Worm (Caenorhabditis elegans) whole organism, young adult: ENCODE data around the gene prp-21.

Source experiments
- B0035.1 ChIP-seq: sonication (generic microtip); optimal IDR thresholded peaks from 2 replicates; lab custom pipeline; 2016; ENCODE audit warnings: missing genetic modification characterization, mild to moderate bottlenecking, missing compliant biosample characterization, missing genotype, missing genetic modification reagents
- D2030.7 ChIP-seq: fragments of 200-800 bp; sonication (Bioruptor generic); IDR thresholded peaks from 2 replicates; pipeline ENCODE4 v1.3.6; 2022; ENCODE audit warnings: missing genetic modification reagents, missing genetic modification characterization, missing compliant biosample characterization
- F22D6.2 ChIP-seq: sonication (generic microtip); optimal IDR thresholded peaks from 2 replicates; lab custom pipeline; 2016; ENCODE audit warnings: mild to moderate bottlenecking, missing genetic modification characterization, missing compliant biosample characterization
- F55B11.4 ChIP-seq: sonication (generic microtip); optimal IDR thresholded peaks from 2 replicates; lab custom pipeline; 2016; ENCODE audit warnings: missing compliant biosample characterization, missing genetic modification characterization, borderline replicate concordance; ENCODE audit not compliant: insufficient read depth
- F57C9.4 ChIP-seq: sonication (generic microtip); optimal IDR thresholded peaks from 2 replicates; lab custom pipeline; 2017; ENCODE audit warnings: mild to moderate bottlenecking, missing genetic modification characterization, missing compliant biosample characterization
- T07F8.4 ChIP-seq: sonication (generic microtip); optimal IDR thresholded peaks from 2 replicates; lab custom pipeline; 2016; ENCODE audit warnings: mild to moderate bottlenecking, missing genetic modification characterization, moderate library complexity, missing compliant biosample characterization
- T26A5.8 ChIP-seq: sonication (generic microtip); optimal IDR thresholded peaks from 2 replicates; lab custom pipeline; 2016; ENCODE audit warnings: missing genetic modification characterization, missing compliant biosample characterization
- Y53G8AR.9 ChIP-seq: fragments of 200-800 bp; sonication (Bioruptor generic); conservative IDR thresholded peaks from 2 replicates; pipeline ENCODE4 v1.3.6; 2022; ENCODE audit warnings: missing genetic modification reagents, missing genetic modification characterization, missing compliant biosample characterization
- ZK185.1 ChIP-seq: sonication (generic microtip); optimal IDR thresholded peaks from 2 replicates; lab custom pipeline; 2016; ENCODE audit warnings: mild to moderate bottlenecking, missing genetic modification characterization, missing compliant biosample characterization; ENCODE audit not compliant: poor library complexity, severe bottlenecking
- athp-1 ChIP-seq: sonication (generic microtip); optimal IDR thresholded peaks from 2 replicates; lab custom pipeline; 2017; ENCODE audit warnings: mild to moderate bottlenecking, missing genetic modification characterization, missing compliant biosample characterization
- ccch-3 ChIP-seq: fragments of 200-800 bp; sonication (Bioruptor generic); optimal IDR thresholded peaks from 2 replicates; lab custom pipeline; 2018; ENCODE audit warnings: mild to moderate bottlenecking, missing genetic modification characterization, missing compliant biosample characterization
- ceh-27 ChIP-seq: fragments of 200-800 bp; sonication (Bioruptor generic); optimal IDR thresholded peaks from 2 replicates; lab custom pipeline; 2018; ENCODE audit warnings: mild to moderate bottlenecking, missing genetic modification characterization, moderate library complexity, missing compliant biosample characterization
- ceh-58 ChIP-seq: fragments of 200-800 bp; sonication (Bioruptor generic); IDR thresholded peaks from 2 replicates; pipeline ENCODE4 v1.3.6; 2022; ENCODE audit warnings: missing genetic modification characterization, missing compliant biosample characterization
- ceh-91 ChIP-seq: fragments of 200-800 bp; sonication (Bioruptor generic); IDR thresholded peaks from 2 replicates; pipeline ENCODE4 v1.3.6; 2022; ENCODE audit warnings: missing genetic modification reagents, missing genetic modification characterization, missing compliant biosample characterization
- dox-1 ChIP-seq: fragments of 200-800 bp; sonication (Bioruptor generic); IDR thresholded peaks from 2 replicates; pipeline ENCODE4 v1.3.6; 2022; ENCODE audit warnings: missing genetic modification reagents, missing genetic modification characterization, missing compliant biosample characterization
- dpff-1 ChIP-seq: sonication (generic microtip); optimal IDR thresholded peaks from 2 replicates; lab custom pipeline; 2017; ENCODE audit warnings: mild to moderate bottlenecking, missing genetic modification characterization, missing compliant biosample characterization
- egl-18 ChIP-seq: fragments of 200-800 bp; sonication (Bioruptor generic); IDR thresholded peaks from 2 replicates; pipeline ENCODE4 v1.3.6; 2022; ENCODE audit warnings: missing genetic modification reagents, missing genetic modification characterization, missing compliant biosample characterization
- egrh-3 ChIP-seq: fragments of 200-800 bp; sonication (Bioruptor generic); IDR thresholded peaks from 2 replicates; pipeline ENCODE4 v1.3.6; 2022; ENCODE audit warnings: missing genetic modification reagents, missing genetic modification characterization, missing compliant biosample characterization
- hmg-1.2 ChIP-seq: fragments of 200-800 bp; sonication (Bioruptor generic); IDR thresholded peaks from 2 replicates; pipeline ENCODE4 v1.3.6; 2022; ENCODE audit warnings: missing genetic modification reagents, missing genetic modification characterization, missing compliant biosample characterization
- lir-1 ChIP-seq: fragments of 200-800 bp; sonication (Bioruptor generic); conservative IDR thresholded peaks from 2 replicates; pipeline ENCODE4 v1.3.6; 2022; ENCODE audit warnings: missing genetic modification reagents, missing genetic modification characterization, missing compliant biosample characterization
- lsl-1 ChIP-seq: fragments of 200-800 bp; sonication (Bioruptor generic); optimal IDR thresholded peaks from 2 replicates; lab custom pipeline; 2018; ENCODE audit warnings: mild to moderate bottlenecking, missing genetic modification characterization, moderate library complexity, missing compliant biosample characterization
- madf-10 ChIP-seq: sonication (generic microtip); optimal IDR thresholded peaks from 2 replicates; lab custom pipeline; 2016; ENCODE audit warnings: mild to moderate bottlenecking, missing genetic modification characterization, missing compliant biosample characterization
- madf-3 ChIP-seq: fragments of 200-800 bp; sonication (Bioruptor generic); IDR thresholded peaks from 2 replicates; pipeline ENCODE4 v1.3.6; 2022; ENCODE audit warnings: missing genetic modification reagents, missing genetic modification characterization, missing compliant biosample characterization
- mcd-1 ChIP-seq: fragments of 200-800 bp; sonication (Bioruptor generic); IDR thresholded peaks from 2 replicates; pipeline ENCODE4 v1.3.6; 2022; ENCODE audit warnings: missing genetic modification reagents, missing genetic modification characterization, missing compliant biosample characterization
- mel-28 ChIP-seq: sonication (generic microtip); optimal IDR thresholded peaks from 2 replicates; lab custom pipeline; 2016; ENCODE audit warnings: borderline replicate concordance, mild to moderate bottlenecking, missing genetic modification characterization, missing compliant biosample characterization
- nfyb-1 ChIP-seq: fragments of 200-800 bp; sonication (Bioruptor generic); IDR thresholded peaks from 2 replicates; pipeline ENCODE4 v1.3.6; 2022; ENCODE audit warnings: missing genetic modification reagents, missing genetic modification characterization, missing compliant biosample characterization
- nhr-80 ChIP-seq: sonication (generic microtip); optimal IDR thresholded peaks from 2 replicates; lab custom pipeline; 2016; ENCODE audit warnings: missing genetic modification characterization, missing compliant biosample characterization
- rec-8 ChIP-seq, 2 experiments: sonication (generic microtip); optimal IDR thresholded peaks; 2 replicates each; lab custom pipeline; 2016; ENCODE audit warnings: mild to moderate bottlenecking in 2 of 2, missing genetic modification characterization in 2 of 2, missing genetic modification reagents in 2 of 2, missing genotype in 2 of 2, missing biosample characterization in 1 of 2, missing compliant biosample characterization in 1 of 2, moderate library complexity in 1 of 2
- snpc-1.1 ChIP-seq: sonication (generic microtip); optimal IDR thresholded peaks from 2 replicates; lab custom pipeline; 2017; ENCODE audit warnings: missing genetic modification characterization, mild to moderate bottlenecking, missing compliant biosample characterization, antibody characterized with exemption, moderate library complexity, missing genotype, missing genetic modification reagents; ENCODE audit not compliant: insufficient read depth
- sptf-2 ChIP-seq: fragments of 200-800 bp; sonication (Bioruptor generic); optimal IDR thresholded peaks from 2 replicates; lab custom pipeline; 2018; ENCODE audit warnings: mild to moderate bottlenecking, missing genetic modification characterization, missing compliant biosample characterization
- unc-62 ChIP-seq: fragments of 150-350 bp; optimal IDR thresholded peaks from 2 replicates; lab custom pipeline; 2014; ENCODE audit warnings: missing biosample characterization, missing genetic modification reagents, missing genetic modification characterization
- zfh-2 ChIP-seq: fragments of 200-800 bp; sonication (Bioruptor generic); conservative IDR thresholded peaks from 2 replicates; pipeline ENCODE4 v1.3.6; 2022; ENCODE audit warnings: missing genetic modification reagents, missing genetic modification characterization, missing compliant biosample characterization
- ztf-18 ChIP-seq: sonication (generic microtip); optimal IDR thresholded peaks from 2 replicates; lab custom pipeline; 2016; ENCODE audit warnings: missing genotype, mild to moderate bottlenecking, missing genetic modification characterization, missing compliant biosample characterization
- ztf-28 ChIP-seq: fragments of 200-800 bp; sonication (Bioruptor generic); IDR thresholded peaks from 2 replicates; pipeline ENCODE4 v1.3.6; 2022; ENCODE audit warnings: missing genetic modification reagents, missing genetic modification characterization, missing compliant biosample characterization
- ztf-3 ChIP-seq: fragments of 200-800 bp; sonication (Bioruptor generic); optimal IDR thresholded peaks from 2 replicates; lab custom pipeline; 2018; ENCODE audit warnings: mild to moderate bottlenecking, missing genetic modification characterization, missing compliant biosample characterization

The prp-21 gene

ce11 chrII:467265-467664, 17.4 kb upstream of the prp-21 start, which contains the start of gene nfyb-1 (continued):
- no peak for TF ChIP-seq dpff-1
- TF ChIP-seq, all 124 proteins: peak for 0

ce11 chrII:470375-470774, 14.3 kb upstream of the prp-21 start, which contains the start of gene tomm-22:
Gene tomm-22 (minus strand): TSS chrII:470475.
- TF ChIP-seq T07F8.4 (tag; lab: Kevin White, UChicago) (no peak), lir-1 (GFP tag; lab: Robert Waterston, UW) (no peak), mel-28 (no peak), ztf-3 (GFP tag; lab: Kevin White, UChicago) (no peak), D2030.7 (GFP tag; lab: Robert Waterston, UW) (no peak), hmg-1.2 (GFP tag; lab: Robert Waterston, UW) (no peak), F22D6.2 (no peak), ceh-58 (GFP tag; lab: Robert Waterston, UW) (no peak), dpff-1 (no peak), B0035.1 (tag; lab: Kevin White, UChicago) (no peak), snpc-1.1 (tag; lab: Kevin White, UChicago) (no peak), Y53G8AR.9 (no peak), egl-18 (GFP tag; lab: Robert Waterston, UW) (no peak), F57C9.4 (tag; lab: Kevin White, UChicago) (no peak), rec-8 (tag; optimal IDR thresholded peaks at IDR 0.05; lab: Kevin White, UChicago) (no peak), ccch-3 (no peak), T26A5.8 (no peak), sptf-2 (GFP tag; lab: Kevin White, UChicago) (no peak)

- no peak for TF ChIP-seq ZK185.1 (tag; lab: Kevin White, UChicago)
Observed at ce11 chrII:473203-473602, 11.5 kb upstream of the prp-21 start, which contains the start of gene W07E6.5. Gene W07E6.5 (plus strand): TSS chrII:473503.

ce11 chrII:475312-475711, 9.4 kb upstream of the prp-21 start:
- TF ChIP-seq unc-62 (no peak), lir-1 (GFP tag; lab: Robert Waterston, UW) (no peak), ztf-28 (no peak), madf-3 (GFP tag; lab: Robert Waterston, UW) (no peak), madf-10 (tag; lab: Kevin White, UChicago) (no peak), ceh-58 (GFP tag; lab: Robert Waterston, UW) (no peak), F55B11.4 (tag; lab: Kevin White, UChicago) (no peak)

- TF ChIP-seq ztf-18 (tag; lab: Kevin White, UChicago) (peak; percentile 52), mel-28 (no peak), ceh-27 (GFP tag; lab: Kevin White, UChicago) (peak; percentile 63), snpc-1.1 (tag; lab: Kevin White, UChicago) (no peak), egrh-3 (GFP tag; lab: Robert Waterston, UW) (no peak), zfh-2 (GFP tag; lab: Robert Waterston, UW) (peak; percentile 67), lsl-1 (peak; percentile 36), hmg-1.2 (GFP tag; lab: Robert Waterston, UW) (peak; percentile 44; the same call in 1 of the 2 replicates), dox-1 (GFP tag; lab: Robert Waterston, UW) (peak; percentile 83), nfyb-1 (GFP tag; lab: Robert Waterston, UW) (peak; percentile 35; the same call in 1 of the 2 replicates), athp-1 (tag; lab: Kevin White, UChicago) (peak; percentile 16), D2030.7 (GFP tag; lab: Robert Waterston, UW) (peak; percentile 51; the same call in 1 of the 2 replicates), ceh-91 (GFP tag; lab: Robert Waterston, UW) (peak; percentile 48; the same call in 1 of the 2 replicates), nhr-80 (peak; percentile 39), mcd-1 (GFP tag; lab: Robert Waterston, UW) (peak; percentile 91)
Observed at ce11 chrII:475890-476420, 8.7 kb upstream of the prp-21 start, which contains the start of gene nsun-1. Gene nsun-1 (minus strand): TSS chrII:475940.
